Fruit fly (Drosophila melanogaster) whole organism, pupa: ENCODE results near the gene CG6574.

ENCODE experiments used
- CG10348 ChIP-seq: fragments of 200-800 bp; sonication (Bioruptor generic); IDR thresholded peaks from 2 replicates; pipeline ENCODE4 v1.3.6; 2022; ENCODE audit warnings: missing biosample characterization, missing genetic modification characterization
- CG12605 ChIP-seq: fragments of 200-800 bp; sonication (Bioruptor generic); IDR thresholded peaks from 2 replicates; pipeline ENCODE4 v1.3.6; 2022; ENCODE audit warnings: missing biosample characterization, missing genetic modification characterization
- CG13204 ChIP-seq: fragments of 200-800 bp; sonication (Bioruptor generic); optimal IDR thresholded peaks from 2 replicates; lab custom pipeline; 2018; ENCODE audit warnings: missing biosample characterization, mild to moderate bottlenecking, missing genetic modification characterization, moderate library complexity
- CG14655 ChIP-seq: fragments of 200-800 bp; sonication (Bioruptor generic); optimal IDR thresholded peaks from 3 replicates; lab custom pipeline; 2017; ENCODE audit warnings: mild to moderate bottlenecking, missing biosample characterization, missing genetic modification reagents, missing genetic modification characterization
- CG15710 ChIP-seq: fragments of 200-800 bp; sonication (Bioruptor generic); optimal IDR thresholded peaks from 2 replicates; lab custom pipeline; 2018; ENCODE audit warnings: missing biosample characterization, mild to moderate bottlenecking, missing genetic modification characterization, moderate library complexity
- CG17806 ChIP-seq: fragments of 200-800 bp; sonication (Bioruptor generic); optimal IDR thresholded peaks from 2 replicates; lab custom pipeline; 2018; ENCODE audit warnings: missing biosample characterization, mild to moderate bottlenecking, missing genetic modification characterization, moderate library complexity
- CG32121 ChIP-seq: fragments of 200-800 bp; sonication (Bioruptor generic); IDR thresholded peaks from 2 replicates; pipeline ENCODE4 v1.3.6; 2022; ENCODE audit warnings: missing biosample characterization, missing genetic modification characterization
- CG34367 ChIP-seq: fragments of 200-800 bp; sonication (Bioruptor generic); optimal IDR thresholded peaks from 2 replicates; lab custom pipeline; 2018; ENCODE audit warnings: missing biosample characterization, mild to moderate bottlenecking, missing genetic modification characterization
- CG4496 ChIP-seq: fragments of 200-800 bp; sonication (Bioruptor generic); IDR thresholded peaks from 3 replicates; pipeline ENCODE4 v1.3.6; 2022; ENCODE audit warnings: missing biosample characterization, missing genetic modification characterization
- CG8159 ChIP-seq: fragments of 200-800 bp; sonication (Bioruptor generic); optimal IDR thresholded peaks from 3 replicates; lab custom pipeline; 2018; ENCODE audit warnings: missing biosample characterization, mild to moderate bottlenecking, missing genetic modification characterization, moderate library complexity
- CG8301 ChIP-seq: fragments of 200-800 bp; sonication (Bioruptor generic); optimal IDR thresholded peaks from 2 replicates; lab custom pipeline; 2018; ENCODE audit warnings: missing biosample characterization, mild to moderate bottlenecking, missing genetic modification characterization
- CG9948 ChIP-seq: fragments of 200-800 bp; sonication (Bioruptor generic); optimal IDR thresholded peaks from 2 replicates; lab custom pipeline; 2018; ENCODE audit warnings: missing biosample characterization, mild to moderate bottlenecking, missing genetic modification characterization, moderate library complexity
- D1 ChIP-seq: fragments of 200-800 bp; sonication (Bioruptor generic); optimal IDR thresholded peaks from 2 replicates; lab custom pipeline; 2018; ENCODE audit warnings: missing biosample characterization, mild to moderate bottlenecking, missing genetic modification characterization, moderate library complexity
- EcR ChIP-seq: fragments of 200-800 bp; sonication (Bioruptor generic); optimal IDR thresholded peaks from 3 replicates; lab custom pipeline; 2019; ENCODE audit warnings: missing biosample characterization, missing genetic modification characterization, mild to moderate bottlenecking, moderate library complexity, missing genetic modification reagents
- Ets98B ChIP-seq: fragments of 200-800 bp; sonication (Bioruptor generic); IDR thresholded peaks from 2 replicates; pipeline ENCODE4 v1.3.6; 2022; ENCODE audit warnings: missing biosample characterization, missing genetic modification characterization
- Pif1A ChIP-seq: fragments of 200-800 bp; sonication (Bioruptor generic); optimal IDR thresholded peaks from 3 replicates; lab custom pipeline; 2016; ENCODE audit warnings: missing biosample characterization, missing genetic modification characterization
- Pif1B ChIP-seq: fragments of 200-800 bp; sonication (Bioruptor generic); optimal IDR thresholded peaks from 3 replicates; lab custom pipeline; 2016; ENCODE audit warnings: missing biosample characterization, missing genetic modification characterization
- Snoo ChIP-seq: fragments of 200-800 bp; sonication (Bioruptor generic); optimal IDR thresholded peaks from 3 replicates; lab custom pipeline; 2017; ENCODE audit warnings: missing biosample characterization, mild to moderate bottlenecking, missing genetic modification characterization, inconsistent platforms
- fd96Ca ChIP-seq: fragments of 200-800 bp; sonication (Bioruptor generic); IDR thresholded peaks from 3 replicates; pipeline ENCODE4 v1.3.6; 2022; ENCODE audit warnings: missing biosample characterization, missing genetic modification characterization
- gl ChIP-seq: fragments of 200-800 bp; sonication (Bioruptor generic); optimal IDR thresholded peaks from 2 replicates; lab custom pipeline; 2018; ENCODE audit warnings: missing biosample characterization, mild to moderate bottlenecking, missing genetic modification characterization
- rn ChIP-seq: fragments of 200-800 bp; sonication (Bioruptor generic); IDR thresholded peaks from 2 replicates; pipeline ENCODE4 v1.3.6; 2022; ENCODE audit warnings: missing biosample characterization, missing genetic modification characterization

CG6574 gene

dm6 chr3R:10842422-10842821 lies 20.4 kb downstream of the CG6574 start:
- no peak for TF ChIP-seq Ets98B (GFP tag; lab: Robert Waterston, UW)
- peak; percentile 11 for TF ChIP-seq gl (tag; lab: Kevin White, UChicago)
- peak; percentile 52 for TF ChIP-seq CG8159 (tag; lab: Kevin White, UChicago)
- TF ChIP-seq fd96Ca (GFP tag; lab: Robert Waterston, UW): no peak
- TF ChIP-seq CG34367: peak; percentile 32
- no peak for TF ChIP-seq rn (GFP tag; lab: Robert Waterston, UW)
- TF ChIP-seq Pif1B (GFP tag; lab: Kevin White, UChicago): no peak
- no peak for TF ChIP-seq CG4496 (GFP tag; lab: Robert Waterston, UW)
- peak; percentile 44 for TF ChIP-seq CG15710 (tag; lab: Kevin White, UChicago)
- TF ChIP-seq CG32121 (GFP tag; lab: Robert Waterston, UW): no peak
- peak; percentile 75 for TF ChIP-seq CG14655 (GFP tag; lab: Kevin White, UChicago)
- no peak for TF ChIP-seq CG10348 (GFP tag; lab: Robert Waterston, UW)
- peak; percentile 42 for TF ChIP-seq CG13204 (GFP tag; lab: Kevin White, UChicago)
- TF ChIP-seq CG8301: peak; percentile 47
- TF ChIP-seq CG17806 (tag; lab: Kevin White, UChicago): peak; percentile 42
- TF ChIP-seq CG9948 (tag; lab: Kevin White, UChicago): peak; percentile 37
- TF ChIP-seq Snoo (tag; lab: Kevin White, UChicago): no peak

- TF ChIP-seq CG34367 (no peak), CG8301 (no peak), rn (GFP tag; lab: Robert Waterston, UW) (no peak), CG32121 (GFP tag; lab: Robert Waterston, UW) (no peak), CG17806 (tag; lab: Kevin White, UChicago) (no peak), Pif1B (GFP tag; lab: Kevin White, UChicago) (no peak), CG10348 (GFP tag; lab: Robert Waterston, UW) (no peak), Snoo (tag; lab: Kevin White, UChicago) (no peak), Ets98B (GFP tag; lab: Robert Waterston, UW) (no peak), gl (tag; lab: Kevin White, UChicago) (no peak), fd96Ca (GFP tag; lab: Robert Waterston, UW) (no peak), CG4496 (GFP tag; lab: Robert Waterston, UW) (no peak), CG8159 (tag; lab: Kevin White, UChicago) (no peak), CG13204 (GFP tag; lab: Kevin White, UChicago) (no peak), EcR (GFP tag; lab: Kevin White, UChicago) (no peak), CG9948 (tag; lab: Kevin White, UChicago) (no peak)
- TF ChIP-seq, all 21 proteins: peak for 0
Measured at dm6 chr3R:10836924-10837323, 25.9 kb downstream of the CG6574 start.

dm6 chr3R:10834893-10835292 lies 27.9 kb downstream of the CG6574 start:
- TF ChIP-seq CG15710 (tag; lab: Kevin White, UChicago): peak; percentile 94
- peak; percentile 93 for TF ChIP-seq CG8159 (tag; lab: Kevin White, UChicago)
- peak; percentile 96 for TF ChIP-seq Ets98B (GFP tag; lab: Robert Waterston, UW)
- TF ChIP-seq rn (GFP tag; lab: Robert Waterston, UW): peak; percentile 92
- TF ChIP-seq CG9948 (tag; lab: Kevin White, UChicago): peak; percentile 94
- TF ChIP-seq CG10348 (GFP tag; lab: Robert Waterston, UW): peak; percentile 75
- TF ChIP-seq Pif1B (GFP tag; lab: Kevin White, UChicago): peak; percentile 96
- TF ChIP-seq CG34367: peak; percentile 95
- peak; percentile 96 for TF ChIP-seq Snoo (tag; lab: Kevin White, UChicago)
- peak; percentile 94 for TF ChIP-seq CG17806 (tag; lab: Kevin White, UChicago)
- peak; percentile 67 for TF ChIP-seq EcR (GFP tag; lab: Kevin White, UChicago)
- peak; percentile 96 for TF ChIP-seq CG14655 (GFP tag; lab: Kevin White, UChicago)
- TF ChIP-seq fd96Ca (GFP tag; lab: Robert Waterston, UW): peak; percentile 97
- peak; percentile 92 for TF ChIP-seq gl (tag; lab: Kevin White, UChicago)
- TF ChIP-seq CG12605: peak; percentile 96
- TF ChIP-seq Pif1A (GFP tag; lab: Kevin White, UChicago): peak; percentile 96
- TF ChIP-seq CG13204 (GFP tag; lab: Kevin White, UChicago): peak; percentile 96
- TF ChIP-seq CG32121 (GFP tag; lab: Robert Waterston, UW): peak; percentile 93
- peak; percentile 96 for TF ChIP-seq CG8301
- peak; percentile 68 for TF ChIP-seq D1 (tag; lab: Kevin White, UChicago)
- peak; percentile 97 for TF ChIP-seq CG4496 (GFP tag; lab: Robert Waterston, UW)
- TF ChIP-seq, all 21 proteins: peak for 21

dm6 chr3R:10832526-10833165 lies 30.1 kb downstream of the CG6574 start:
- TF ChIP-seq EcR (GFP tag; lab: Kevin White, UChicago): no peak
- peak; percentile 79 for TF ChIP-seq rn (GFP tag; lab: Robert Waterston, UW)
- peak; percentile 88 for TF ChIP-seq Pif1B (GFP tag; lab: Kevin White, UChicago)
- TF ChIP-seq CG8159 (tag; lab: Kevin White, UChicago): peak; percentile 91
- TF ChIP-seq gl (tag; lab: Kevin White, UChicago): peak; percentile 91
- peak; percentile 38; the same call in 1 of the 2 replicates for TF ChIP-seq CG10348 (GFP tag; lab: Robert Waterston, UW)
- peak; percentile 94 for TF ChIP-seq CG17806 (tag; lab: Kevin White, UChicago)
- TF ChIP-seq CG32121 (GFP tag; lab: Robert Waterston, UW): peak; percentile 93
- peak; percentile 92 for TF ChIP-seq Pif1A (GFP tag; lab: Kevin White, UChicago)
- TF ChIP-seq CG34367: peak; percentile 62
- peak; percentile 77 for TF ChIP-seq CG12605
- TF ChIP-seq CG4496 (GFP tag; lab: Robert Waterston, UW): peak; percentile 96
- peak; percentile 97 for TF ChIP-seq fd96Ca (GFP tag; lab: Robert Waterston, UW)
- TF ChIP-seq CG9948 (tag; lab: Kevin White, UChicago): peak; percentile 89
- peak; percentile 96 for TF ChIP-seq CG14655 (GFP tag; lab: Kevin White, UChicago)
- TF ChIP-seq CG13204 (GFP tag; lab: Kevin White, UChicago): peak; percentile 37
- TF ChIP-seq CG8301: peak; percentile 96
- peak; percentile 27 for TF ChIP-seq Snoo (tag; lab: Kevin White, UChicago)
- TF ChIP-seq CG15710 (tag; lab: Kevin White, UChicago): peak; percentile 73
- TF ChIP-seq D1 (tag; lab: Kevin White, UChicago): peak; percentile 72
- TF ChIP-seq Ets98B (GFP tag; lab: Robert Waterston, UW): peak; percentile 90
